Fruit fly (Drosophila melanogaster): ENCODE results near the gene CG14273.

DNA sequence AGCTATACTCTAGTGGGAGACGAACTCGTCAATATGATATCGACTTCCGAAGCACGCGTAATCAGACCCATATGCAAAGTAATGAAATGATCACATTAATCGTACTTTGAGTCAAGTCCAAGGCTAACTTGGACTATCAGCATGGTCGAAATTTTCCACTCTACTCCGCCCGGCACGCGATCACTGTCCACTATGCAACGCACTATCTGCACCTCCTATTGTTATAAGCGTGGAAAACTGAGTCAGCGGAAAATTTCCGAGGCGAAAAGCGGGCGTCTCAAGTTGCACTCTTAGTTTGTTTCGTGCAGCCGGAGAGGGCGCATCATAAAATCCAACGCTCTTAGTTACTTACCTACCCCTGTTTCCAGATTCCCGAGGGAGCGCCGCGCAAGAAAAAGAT is 43.4 kb downstream of the CG14273 start:
- TF ChIP-seq CTCF (optimal IDR thresholded peaks at IDR 0.05) (no peak), CG8478 (optimal IDR thresholded peaks at IDR 0.05) (no peak)

All from S2 (cell line).